Worm (Caenorhabditis elegans) whole organism, mixed stage, embryonic: ENCODE results near the gene hyls-1.

Experiments used
- elt-1 ChIP-seq: sonication (generic microtip); optimal IDR thresholded peaks from 2 replicates; lab custom pipeline; 2017; ENCODE audit warnings: missing genetic modification characterization, mild to moderate bottlenecking, missing compliant biosample characterization, antibody characterized with exemption, moderate library complexity, borderline replicate concordance; ENCODE audit not compliant: insufficient read depth
- lsy-2 ChIP-seq: fragments of 150-350 bp; optimal IDR thresholded peaks from 2 replicates; lab custom pipeline; 2014; ENCODE audit warnings: missing biosample characterization, missing genetic modification characterization
- mep-1 ChIP-seq: fragments of 150-350 bp; optimal IDR thresholded peaks from 2 replicates; lab custom pipeline; 2017; ENCODE audit warnings: missing biosample characterization, missing genetic modification reagents, missing genetic modification characterization, inconsistent platforms
- nhr-12 ChIP-seq: fragments of 150-350 bp; optimal IDR thresholded peaks from 2 replicates; lab custom pipeline; 2014; ENCODE audit warnings: missing biosample characterization, missing genetic modification characterization
- nhr-237 ChIP-seq: fragments of 150-350 bp; optimal IDR thresholded peaks from 2 replicates; lab custom pipeline; 2014; ENCODE audit warnings: missing biosample characterization, missing genetic modification characterization
- nhr-28 ChIP-seq: fragments of 150-350 bp; optimal IDR thresholded peaks from 2 replicates; lab custom pipeline; 2014; ENCODE audit warnings: missing biosample characterization, missing genetic modification characterization
- snpc-4 ChIP-seq: fragments of 150-350 bp; optimal IDR thresholded peaks from 2 replicates; lab custom pipeline; 2014; ENCODE audit warnings: missing biosample characterization, missing genetic modification characterization
- unc-62 ChIP-seq: fragments of 150-350 bp; optimal IDR thresholded peaks from 2 replicates; lab custom pipeline; 2014; ENCODE audit warnings: missing biosample characterization, missing genetic modification reagents, missing genetic modification characterization

DNA sequence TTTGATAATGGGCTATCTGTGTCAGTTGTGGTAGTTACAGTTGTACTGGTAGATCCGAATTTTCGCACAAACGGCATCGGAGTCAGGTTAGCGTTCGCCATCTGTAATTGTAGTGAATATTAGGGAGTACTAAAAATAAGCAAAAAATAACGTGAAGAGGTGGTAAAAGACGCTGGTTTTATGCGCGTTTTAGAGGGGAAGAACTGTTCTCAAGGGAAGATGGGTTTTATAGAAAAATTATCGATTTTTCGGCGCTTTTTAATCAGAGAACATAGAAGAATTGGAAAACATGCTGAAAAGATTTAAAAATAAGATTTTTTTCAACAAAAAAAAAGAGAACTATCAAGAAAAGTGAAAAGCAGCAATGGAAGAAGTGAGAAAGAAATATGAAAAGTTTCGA, 14.0 kb upstream of the hyls-1 start, which contains the start of gene C13F10.7:
- no peak for TF ChIP-seq snpc-4 (tag; lab: Kevin White, UChicago)
- TF ChIP-seq nhr-12, result no peak
- TF ChIP-seq mep-1, result no peak
- TF ChIP-seq elt-1 (tag; lab: Kevin White, UChicago), result no peak
- no peak for TF ChIP-seq lsy-2
- TF ChIP-seq nhr-237, result no peak
- no peak for TF ChIP-seq unc-62 (GFP tag; lab: Kevin White, UChicago)
- TF ChIP-seq nhr-28, result no peak
